Fruit fly (Drosophila melanogaster) whole organism, embryonic: ENCODE measurements around the gene Prp3.

Experiments used
- Bgb ChIP-seq: fragments of 200-800 bp; sonication (Bioruptor generic); IDR thresholded peaks from 2 replicates; pipeline ENCODE4 v1.3.6; 2022; ENCODE audit warnings: missing biosample characterization, missing genetic modification characterization; ENCODE audit not compliant: partially characterized antibody
- CG12744 ChIP-seq: fragments of 200-800 bp; sonication (Bioruptor generic); optimal IDR thresholded peaks from 2 replicates; lab custom pipeline; 2016; ENCODE audit warnings: missing biosample characterization, missing genetic modification characterization
- CG13287 ChIP-seq: fragments of 200-800 bp; sonication (Bioruptor generic); IDR thresholded peaks from 2 replicates; pipeline ENCODE4 v1.3.6; 2022; ENCODE audit warnings: missing biosample characterization, missing genetic modification characterization; ENCODE audit not compliant: partially characterized antibody
- CG13624 ChIP-seq: fragments of 200-800 bp; sonication (Bioruptor generic); optimal IDR thresholded peaks from 2 replicates; lab custom pipeline; 2016; ENCODE audit warnings: missing biosample characterization, missing genetic modification characterization
- CG14014 ChIP-seq: fragments of 200-800 bp; sonication (Bioruptor generic); IDR thresholded peaks from 2 replicates; pipeline ENCODE4 v1.3.6; 2022; ENCODE audit warnings: missing biosample characterization, missing genetic modification characterization
- CG15269 ChIP-seq: fragments of 200-800 bp; sonication (Bioruptor generic); optimal IDR thresholded peaks from 2 replicates; lab custom pipeline; 2018; ENCODE audit warnings: missing biosample characterization, mild to moderate bottlenecking, missing genetic modification characterization, moderate library complexity
- CG15696 ChIP-seq: fragments of 200-800 bp; sonication (Bioruptor generic); optimal IDR thresholded peaks from 2 replicates; lab custom pipeline; 2019; ENCODE audit warnings: missing biosample characterization, mild to moderate bottlenecking, missing genetic modification characterization, moderate library complexity
- CG16815 ChIP-seq: fragments of 200-800 bp; sonication (Bioruptor generic); optimal IDR thresholded peaks from 3 replicates; lab custom pipeline; 2017; ENCODE audit warnings: missing biosample characterization, mild to moderate bottlenecking, missing genetic modification characterization
- CG2712 ChIP-seq: fragments of 200-800 bp; optimal IDR thresholded peaks from 3 replicates; lab custom pipeline; 2019; ENCODE audit warnings: missing biosample characterization, mild to moderate bottlenecking, missing genetic modification characterization, moderate library complexity
- CG42726 ChIP-seq: fragments of 200-800 bp; sonication (Bioruptor generic); IDR thresholded peaks from 2 replicates; pipeline ENCODE4 v1.3.6; 2022; ENCODE audit warnings: missing biosample characterization, missing genetic modification characterization; ENCODE audit not compliant: partially characterized antibody
- CG43689 ChIP-seq: fragments of 200-800 bp; sonication (Bioruptor generic); IDR thresholded peaks from 2 replicates; pipeline ENCODE4 v1.3.6; 2022; ENCODE audit warnings: missing biosample characterization, missing genetic modification characterization
- CG6683 ChIP-seq: fragments of 200-800 bp; sonication (Bioruptor generic); optimal IDR thresholded peaks from 2 replicates; lab custom pipeline; 2017; ENCODE audit warnings: missing biosample characterization, mild to moderate bottlenecking, missing genetic modification characterization, missing genetic modification reagents
- CG6854 ChIP-seq: fragments of 200-800 bp; sonication (Bioruptor generic); optimal IDR thresholded peaks from 3 replicates; lab custom pipeline; 2017; ENCODE audit warnings: missing biosample characterization, mild to moderate bottlenecking, missing genetic modification characterization
- CG8924 ChIP-seq: fragments of 200-800 bp; optimal IDR thresholded peaks from 3 replicates; lab custom pipeline; 2019; ENCODE audit warnings: missing biosample characterization, mild to moderate bottlenecking, missing genetic modification characterization, moderate library complexity
- CG8944 ChIP-seq: fragments of 200-800 bp; sonication (Bioruptor generic); optimal IDR thresholded peaks from 3 replicates; lab custom pipeline; 2016; ENCODE audit warnings: missing biosample characterization, missing genetic modification characterization
- CG9932 ChIP-seq: fragments of 200-800 bp; sonication (Bioruptor generic); IDR thresholded peaks from 2 replicates; pipeline ENCODE4 v1.3.6; 2022; ENCODE audit warnings: missing biosample characterization, missing genetic modification characterization
- CoRest ChIP-seq: fragments of 200-800 bp; sonication (Bioruptor generic); optimal IDR thresholded peaks from 3 replicates; lab custom pipeline; 2018; ENCODE audit warnings: missing biosample characterization, mild to moderate bottlenecking, missing genetic modification characterization, moderate library complexity
- D19B ChIP-seq: fragments of 200-800 bp; sonication (Bioruptor generic); optimal IDR thresholded peaks from 2 replicates; lab custom pipeline; 2017; ENCODE audit warnings: missing biosample characterization, mild to moderate bottlenecking, missing genetic modification characterization
- ERR ChIP-seq: fragments of 200-800 bp; sonication (Bioruptor generic); optimal IDR thresholded peaks from 2 replicates; lab custom pipeline; 2016; ENCODE audit warnings: missing biosample characterization, missing genetic modification characterization
- Eip74EF ChIP-seq, 2 experiments: fragments of 200-800 bp in 1 of 2; fragments of >200 bp in 1 of 2; sonication (Bioruptor generic) in 1 of 2; optimal IDR thresholded peaks; 2 replicates each; lab custom pipeline; 2017 to 2019; ENCODE audit warnings: missing biosample characterization in 2 of 2, missing genetic modification characterization in 2 of 2, mild to moderate bottlenecking in 1 of 2, moderate library complexity in 1 of 2
- HHEX ChIP-seq: fragments of 200-800 bp; sonication (Bioruptor generic); optimal IDR thresholded peaks from 3 replicates; lab custom pipeline; 2017; ENCODE audit warnings: missing biosample characterization, mild to moderate bottlenecking, missing genetic modification characterization, missing genetic modification reagents
- Hmr ChIP-seq: fragments of 200-800 bp; sonication (Bioruptor generic); optimal IDR thresholded peaks from 3 replicates; lab custom pipeline; 2017; ENCODE audit warnings: mild to moderate bottlenecking, missing biosample characterization, missing genetic modification reagents, missing genetic modification characterization
- Hsf ChIP-seq: fragments of 200-800 bp; sonication (Bioruptor generic); optimal IDR thresholded peaks from 3 replicates; lab custom pipeline; 2016; ENCODE audit warnings: missing biosample characterization, missing genetic modification characterization
- Jarid2 ChIP-seq: fragments of 200-800 bp; sonication (Bioruptor generic); optimal IDR thresholded peaks from 3 replicates; lab custom pipeline; 2017; ENCODE audit warnings: mild to moderate bottlenecking, missing biosample characterization, missing genetic modification reagents, missing genetic modification characterization
- Lpt ChIP-seq: fragments of >200 bp; optimal IDR thresholded peaks from 2 replicates; lab custom pipeline; 2018; ENCODE audit warnings: missing biosample characterization, missing genetic modification characterization
- MTF-1 ChIP-seq: fragments of 200-800 bp; sonication (Bioruptor generic); optimal IDR thresholded peaks from 2 replicates; lab custom pipeline; 2018; ENCODE audit warnings: missing biosample characterization, mild to moderate bottlenecking, missing genetic modification characterization, borderline replicate concordance
- Max ChIP-seq: fragments of 200-800 bp; sonication (Bioruptor generic); optimal IDR thresholded peaks from 2 replicates; lab custom pipeline; 2016; ENCODE audit warnings: missing biosample characterization, mild to moderate bottlenecking, missing genetic modification characterization
- Mes4 ChIP-seq: fragments of 200-800 bp; sonication (Bioruptor generic); optimal IDR thresholded peaks from 2 replicates; lab custom pipeline; 2016; ENCODE audit warnings: missing biosample characterization, missing genetic modification characterization
- NK7.1 ChIP-seq: fragments of 200-800 bp; sonication (Bioruptor generic); optimal IDR thresholded peaks from 3 replicates; lab custom pipeline; 2016; ENCODE audit warnings: missing biosample characterization, missing genetic modification characterization
- Oli ChIP-seq: fragments of 200-800 bp; sonication (Bioruptor generic); optimal IDR thresholded peaks from 2 replicates; lab custom pipeline; 2018; ENCODE audit warnings: missing biosample characterization, mild to moderate bottlenecking, missing genetic modification characterization, moderate library complexity
- Rfx ChIP-seq: fragments of 200-800 bp; sonication (Bioruptor generic); IDR thresholded peaks from 2 replicates; pipeline ENCODE4 v1.3.6; 2022; ENCODE audit warnings: missing biosample characterization, missing genetic modification characterization
- aop ChIP-seq: fragments of 200-800 bp; sonication (Bioruptor generic); IDR thresholded peaks from 2 replicates; pipeline ENCODE4 v1.3.6; 2022; ENCODE audit warnings: missing biosample characterization, missing genetic modification characterization
- cad ChIP-seq: fragments of >200 bp; optimal IDR thresholded peaks from 2 replicates; lab custom pipeline; 2017; ENCODE audit warnings: missing biosample characterization, missing genetic modification characterization
- cwo ChIP-seq: fragments of 200-800 bp; sonication (Bioruptor generic); optimal IDR thresholded peaks from 3 replicates; lab custom pipeline; 2017; ENCODE audit warnings: missing biosample characterization, missing genetic modification characterization, mild to moderate bottlenecking, moderate library complexity, missing genetic modification reagents
- dm ChIP-seq: fragments of 200-800 bp; sonication (Bioruptor generic); optimal IDR thresholded peaks from 3 replicates; lab custom pipeline; 2016; ENCODE audit warnings: missing biosample characterization, missing genetic modification characterization
- ems ChIP-seq: fragments of 200-800 bp; sonication (Bioruptor generic); optimal IDR thresholded peaks from 3 replicates; lab custom pipeline; 2016; ENCODE audit warnings: missing biosample characterization, missing genetic modification characterization
- exex ChIP-seq: fragments of 200-800 bp; sonication (Bioruptor generic); optimal IDR thresholded peaks from 4 replicates; lab custom pipeline; 2018; ENCODE audit warnings: missing biosample characterization, mild to moderate bottlenecking, missing genetic modification characterization, moderate library complexity
- ftz-f1 ChIP-seq: fragments of 200-800 bp; sonication (Bioruptor generic); optimal IDR thresholded peaks from 2 replicates; lab custom pipeline; 2016; ENCODE audit warnings: missing biosample characterization, missing genetic modification characterization
- gsb-n ChIP-seq: fragments of 200-800 bp; sonication (Bioruptor generic); optimal IDR thresholded peaks from 3 replicates; lab custom pipeline; 2018; ENCODE audit warnings: missing biosample characterization, mild to moderate bottlenecking, missing genetic modification characterization
- ham ChIP-seq: fragments of 200-800 bp; sonication (Bioruptor generic); IDR thresholded peaks from 2 replicates; pipeline ENCODE4 v1.3.6; 2022; ENCODE audit warnings: missing biosample characterization, missing genetic modification characterization
- inv ChIP-seq: fragments of 200-800 bp; sonication (Bioruptor generic); IDR thresholded peaks from 2 replicates; pipeline ENCODE4 v1.3.6; 2022; ENCODE audit warnings: missing biosample characterization, missing genetic modification characterization; ENCODE audit not compliant: partially characterized antibody
- pita ChIP-seq: fragments of 200-800 bp; sonication (Bioruptor generic); optimal IDR thresholded peaks from 2 replicates; lab custom pipeline; 2017; ENCODE audit warnings: missing biosample characterization, mild to moderate bottlenecking, missing genetic modification characterization
- prd ChIP-seq, 3 experiments: fragments of >200 bp in 2 of 3; fragments of 200-800 bp in 1 of 3; sonication (Bioruptor generic) in 1 of 3; optimal IDR thresholded peaks in 2 of 3; IDR thresholded peaks in 1 of 3; 2 replicates in 2 of 3; 3 replicates in 1 of 3; pipeline versions ENCODE4 v1.3.6 to Lab custom; 2017 to 2022; ENCODE audit warnings: missing biosample characterization in 1 of 3, missing genetic modification characterization in 1 of 3
- ssp ChIP-seq: fragments of 200-800 bp; sonication (Bioruptor generic); IDR thresholded peaks from 2 replicates; pipeline ENCODE4 v1.3.6; 2022; ENCODE audit warnings: missing biosample characterization, missing genetic modification characterization
- twi ChIP-seq: fragments of 200-800 bp; optimal IDR thresholded peaks from 2 replicates; lab custom pipeline; 2019; ENCODE audit warnings: missing biosample characterization, mild to moderate bottlenecking, missing genetic modification characterization, moderate library complexity
- unc-4 ChIP-seq: fragments of 200-800 bp; sonication (Bioruptor generic); IDR thresholded peaks from 2 replicates; pipeline ENCODE4 v1.3.6; 2022; ENCODE audit warnings: missing biosample characterization, missing genetic modification characterization; ENCODE audit not compliant: partially characterized antibody
- usp ChIP-seq: fragments of >200 bp; optimal IDR thresholded peaks from 2 replicates; lab custom pipeline; 2017; ENCODE audit warnings: missing biosample characterization, missing genetic modification characterization
- vvl ChIP-seq: fragments of 200-800 bp; sonication (Bioruptor generic); IDR thresholded peaks from 2 replicates; pipeline ENCODE4 v1.3.6; 2022; ENCODE audit warnings: missing biosample characterization, missing genetic modification characterization
- zen ChIP-seq: fragments of 200-800 bp; sonication (Bioruptor generic); optimal IDR thresholded peaks from 3 replicates; lab custom pipeline; 2018; ENCODE audit warnings: missing biosample characterization, mild to moderate bottlenecking, missing genetic modification characterization, moderate library complexity
- zen2 ChIP-seq: fragments of 200-800 bp; sonication (Bioruptor generic); IDR thresholded peaks from 3 replicates; pipeline ENCODE4 v1.3.6; 2022; ENCODE audit warnings: missing biosample characterization, missing genetic modification characterization; ENCODE audit not compliant: partially characterized antibody

The Prp3 gene

DNA sequence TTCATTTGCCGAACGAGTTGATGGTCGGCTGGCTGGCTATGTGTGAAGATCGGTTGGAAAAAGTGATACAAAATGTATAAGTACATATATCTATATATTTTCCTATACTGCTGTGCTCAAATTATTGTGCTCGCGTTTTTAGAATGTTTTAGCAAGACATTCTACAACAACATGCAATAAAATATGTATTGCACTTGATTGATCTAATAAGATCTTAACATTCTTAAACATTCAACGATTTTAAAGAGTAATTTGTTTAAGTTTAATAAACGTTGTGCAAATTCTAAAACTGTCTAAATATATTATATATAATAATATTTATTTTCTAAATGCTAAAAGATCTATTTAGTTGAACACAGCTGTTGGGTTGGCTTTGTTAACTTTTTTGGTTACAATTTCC is 30.2 kb downstream of the Prp3 start (continued):
- TF ChIP-seq CG13287 (no peak), inv (GFP tag; lab: Robert Waterston, UW) (no peak), CG15269 (tag; lab: Kevin White, UChicago) (peak; percentile 37), Hsf (GFP tag; lab: Kevin White, UChicago) (no peak), dm (GFP tag; lab: Kevin White, UChicago) (no peak), ftz-f1 (GFP tag; lab: Kevin White, UChicago) (no peak), NK7.1 (GFP tag; lab: Kevin White, UChicago) (no peak), aop (no peak), usp (no peak), CG43689 (GFP tag; lab: Robert Waterston, UW) (no peak), zen2 (GFP tag; lab: Robert Waterston, UW) (no peak), HHEX (GFP tag; lab: Kevin White, UChicago) (no peak), exex (tag; lab: Kevin White, UChicago) (no peak), CG8924 (peak; percentile 13), unc-4 (GFP tag; lab: Robert Waterston, UW) (no peak), CG6683 (no peak), Bgb (no peak), prd (optimal IDR thresholded peaks at IDR 0.05; lab: Kevin White, UChicago) (no peak), prd (GFP tag; IDR thresholded peaks at IDR 0.05; lab: Robert Waterston, UW) (no peak), Jarid2 (no peak), cwo (no peak), CG13624 (no peak), CG9932 (peak; percentile 15; the same call in 1 of the 2 replicates), CG2712 (tag; lab: Kevin White, UChicago) (peak; percentile 25), Oli (peak; percentile 17), Max (GFP tag; lab: Kevin White, UChicago) (no peak), Hmr (GFP tag; lab: Kevin White, UChicago) (peak; percentile 5), twi (no peak), CG15696 (tag; lab: Kevin White, UChicago) (no peak), CG42726 (GFP tag; lab: Robert Waterston, UW) (no peak), CG14014 (GFP tag; lab: Robert Waterston, UW) (no peak), ssp (GFP tag; lab: Robert Waterston, UW) (no peak), zen (no peak), Lpt (no peak), Rfx (GFP tag; lab: Robert Waterston, UW) (0 out of 2 replicates have a peak, but pooled peaks have one; percentile 37), CG6854 (GFP tag; lab: Kevin White, UChicago) (no peak), pita (GFP tag; lab: Kevin White, UChicago) (no peak), ham (GFP tag; lab: Robert Waterston, UW) (no peak), CG16815 (GFP tag; lab: Kevin White, UChicago) (no peak), Eip74EF (GFP tag; optimal IDR thresholded peaks at IDR 0.05; lab: Kevin White, UChicago) (no peak), Mes4 (GFP tag; lab: Kevin White, UChicago) (no peak), ems (GFP tag; lab: Kevin White, UChicago) (no peak), cad (GFP tag; lab: Kevin White, UChicago) (no peak), ERR (GFP tag; lab: Kevin White, UChicago) (no peak), CG12744 (GFP tag; lab: Kevin White, UChicago) (no peak), CG8944 (GFP tag; lab: Kevin White, UChicago) (no peak), CoRest (tag; lab: Kevin White, UChicago) (peak; percentile 2), vvl (no peak), MTF-1 (GFP tag; lab: Kevin White, UChicago) (no peak), D19B (GFP tag; lab: Kevin White, UChicago) (no peak), gsb-n (tag; lab: Kevin White, UChicago) (no peak)
